Worm (Caenorhabditis elegans) whole organism, late embryonic: ENCODE data around the gene dnc-1.

Experiments used
- Y22D7AL.16 ChIP-seq: sonication (generic microtip); optimal IDR thresholded peaks from 2 replicates; lab custom pipeline; 2016; ENCODE audit warnings: missing genetic modification characterization, missing compliant biosample characterization
- unc-86 ChIP-seq: sonication (generic microtip); optimal IDR thresholded peaks from 2 replicates; lab custom pipeline; 2016; ENCODE audit warnings: missing genetic modification characterization, missing compliant biosample characterization

DNA sequence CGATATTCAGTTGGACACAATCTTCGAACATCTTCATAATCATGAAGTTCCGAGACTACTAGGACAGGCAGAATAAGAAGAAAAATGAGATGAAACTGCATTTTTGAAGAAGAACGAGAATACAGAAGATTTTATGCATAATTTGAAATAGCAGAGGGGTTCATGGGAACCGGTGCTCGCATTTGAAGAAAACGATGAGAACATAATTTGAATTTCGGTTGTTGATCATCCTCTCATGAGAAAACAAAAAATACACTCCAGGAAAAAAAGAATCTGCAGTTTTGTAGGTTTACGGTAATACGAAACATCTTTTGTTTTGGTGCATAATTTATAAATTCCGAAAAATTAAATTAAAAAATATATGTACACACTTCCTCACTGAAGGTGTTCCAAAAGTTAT lies 47.1 kb downstream of the dnc-1 start, which contains the start of gene srlf-11:
- no peak for TF ChIP-seq unc-86
- no peak for TF ChIP-seq Y22D7AL.16
